Fruit fly (Drosophila melanogaster): Measurements from ENCODE around the gene Cpr64Aa.

Gene Cpr64Aa

dm6 chr3L:4186659-4187058 lies 22.3 kb downstream of the Cpr64Aa start, which contains the start of gene VhaM9.7-c (continued):
- no peak for TF ChIP-seq wdn (GFP tag; IDR thresholded peaks at IDR 0.05)
- TF ChIP-seq danr (GFP tag; IDR thresholded peaks at IDR 0.05), result no peak
- peak; percentile 46 for TF ChIP-seq CG14710 (tag; optimal IDR thresholded peaks at IDR 0.05)
- TF ChIP-seq sens (GFP tag), result peak; percentile 78
- no peak for TF ChIP-seq eyg (GFP tag; optimal IDR thresholded peaks at IDR 0.05)
- TF ChIP-seq gfzf (GFP tag; optimal IDR thresholded peaks at IDR 0.05), result peak; percentile 81
- TF ChIP-seq Eip74EF (GFP tag; optimal IDR thresholded peaks at IDR 0.05), result no peak
- TF ChIP-seq fd102C (GFP tag; optimal IDR thresholded peaks at IDR 0.05), result no peak
- no peak for TF ChIP-seq CG43689 (GFP tag; IDR thresholded peaks at IDR 0.05)
- TF ChIP-seq lilli (GFP tag; optimal IDR thresholded peaks at IDR 0.05), result peak; percentile 49
- TF ChIP-seq CG4730 (GFP tag; IDR thresholded peaks at IDR 0.05), result no peak
- no peak for TF ChIP-seq CG18476 (GFP tag; optimal IDR thresholded peaks at IDR 0.05)
- TF ChIP-seq CG2199 (GFP tag; IDR thresholded peaks at IDR 0.05), result 0 out of 3 replicates have a peak, but pooled peaks have one; percentile 2
- no peak for TF ChIP-seq CG11093 (GFP tag; IDR thresholded peaks at IDR 0.05)
- no peak for TF ChIP-seq nau (GFP tag; optimal IDR thresholded peaks at IDR 0.05)
- TF ChIP-seq D19B (GFP tag; optimal IDR thresholded peaks at IDR 0.05), result no peak
- no peak for TF ChIP-seq Bdp1 (GFP tag; optimal IDR thresholded peaks at IDR 0.05)
- no peak for TF ChIP-seq insv (GFP tag; optimal IDR thresholded peaks at IDR 0.05)
- TF ChIP-seq CG17802 (tag; optimal IDR thresholded peaks at IDR 0.05), result no peak
- TF ChIP-seq cad (GFP tag; optimal IDR thresholded peaks at IDR 0.05), result peak; percentile 11
- TF ChIP-seq sqz (GFP tag; optimal IDR thresholded peaks at IDR 0.05), result peak; percentile 6
- TF ChIP-seq Doc2 (GFP tag; IDR thresholded peaks at IDR 0.05), result no peak
- no peak for TF ChIP-seq CG7357 (GFP tag; IDR thresholded peaks at IDR 0.05)
- no peak for TF ChIP-seq kay (GFP tag; optimal IDR thresholded peaks at IDR 0.05)
- no peak for TF ChIP-seq Vsx1 (GFP tag; optimal IDR thresholded peaks at IDR 0.05)
- peak; percentile 47 for TF ChIP-seq CG30403 (GFP tag; optimal IDR thresholded peaks at IDR 0.05)
- TF ChIP-seq CG8388 (GFP tag; optimal IDR thresholded peaks at IDR 0.05), result no peak
- no peak for TF ChIP-seq mld (GFP tag; IDR thresholded peaks at IDR 0.05; ENCODE audit: partially characterized antibody)
- TF ChIP-seq CG1529 (GFP tag; optimal IDR thresholded peaks at IDR 0.05), result no peak
- no peak for TF ChIP-seq CG8478 (optimal IDR thresholded peaks at IDR 0.05)
- TF ChIP-seq CG12769 (tag; optimal IDR thresholded peaks at IDR 0.05), result no peak
- TF ChIP-seq E2f2 (GFP tag; IDR thresholded peaks at IDR 0.05), result peak; percentile 87
- TF ChIP-seq CG10959 (GFP tag; IDR thresholded peaks at IDR 0.05), result no peak
- no peak for TF ChIP-seq CG30431 (GFP tag; optimal IDR thresholded peaks at IDR 0.05)
- TF ChIP-seq sd (tag; optimal IDR thresholded peaks at IDR 0.05), result peak; percentile 42
- peak; percentile 32 for TF ChIP-seq Dad (GFP tag; optimal IDR thresholded peaks at IDR 0.05)
- TF ChIP-seq CG9437 (GFP tag; optimal IDR thresholded peaks at IDR 0.05), result peak; percentile 13
- TF ChIP-seq CG7928 (GFP tag; optimal IDR thresholded peaks at IDR 0.05), result no peak
- TF ChIP-seq Atf-2 (GFP tag; optimal IDR thresholded peaks at IDR 0.05), result no peak
- TF ChIP-seq da (GFP tag; optimal IDR thresholded peaks at IDR 0.05), result no peak
- peak; percentile 12 for TF ChIP-seq ERR (GFP tag; optimal IDR thresholded peaks at IDR 0.05)
- no peak for TF ChIP-seq CG11695 (GFP tag; IDR thresholded peaks at IDR 0.05)
- TF ChIP-seq Dip3 (GFP tag; optimal IDR thresholded peaks at IDR 0.05), result peak; percentile 8
- no peak for TF ChIP-seq Optix (GFP tag; IDR thresholded peaks at IDR 0.05)
- no peak for TF ChIP-seq Doc3 (GFP tag; IDR thresholded peaks at IDR 0.05; ENCODE audit: partially characterized antibody)
- TF ChIP-seq Asciz (GFP tag; optimal IDR thresholded peaks at IDR 0.05), result no peak
- TF ChIP-seq Sin3A (optimal IDR thresholded peaks at IDR 0.05), result peak; percentile 22
- no peak for TF ChIP-seq Taf1 (GFP tag; IDR thresholded peaks at IDR 0.05)
- no peak for TF ChIP-seq CG10543 (GFP tag; optimal IDR thresholded peaks at IDR 0.05)
- no peak for TF ChIP-seq Blimp-1 (GFP tag; optimal IDR thresholded peaks at IDR 0.05)
- TF ChIP-seq Ravus (GFP tag; IDR thresholded peaks at IDR 0.05), result no peak
- peak; percentile 25 for TF ChIP-seq her (GFP tag; optimal IDR thresholded peaks at IDR 0.05)
- TF ChIP-seq ash1 (GFP tag; optimal IDR thresholded peaks at IDR 0.05), result no peak

All from whole organism, embryonic.